Fruit fly (Drosophila melanogaster): ENCODE results near the gene CG9458.
A peak's percentile ranks its signal among the peaks of the same experiment; 100 is the strongest.

Gene CG9458

dm6 chr3R:9777941-9778360 lies 41.7 kb downstream of the CG9458 start, which contains the start of gene RpS29 (continued):
- TF ChIP-seq row (GFP tag; IDR thresholded peaks at IDR 0.05) (peak; percentile 75), zen (tag; optimal IDR thresholded peaks at IDR 0.05) (peak; percentile 39), CG32767 (GFP tag; IDR thresholded peaks at IDR 0.05) (peak; percentile 57; the same call in 1 of the 2 replicates), CG4328 (GFP tag; optimal IDR thresholded peaks at IDR 0.05) (peak; percentile 87), Doc3 (GFP tag; IDR thresholded peaks at IDR 0.05; ENCODE audit: partially characterized antibody) (peak; percentile 85), CG9215 (GFP tag; IDR thresholded peaks at IDR 0.05) (peak; percentile 58; the same call in 1 of the 2 replicates), ara (GFP tag; IDR thresholded peaks at IDR 0.05) (peak; percentile 60; the same call in 1 of the 2 replicates), CG30020 (tag; optimal IDR thresholded peaks at IDR 0.05) (peak; percentile 44), Xbp1 (GFP tag; optimal IDR thresholded peaks at IDR 0.05) (peak; percentile 85), pnt (GFP tag; optimal IDR thresholded peaks at IDR 0.05) (peak; percentile 73), HmgZ (tag; optimal IDR thresholded peaks at IDR 0.05) (peak; percentile 95), pho (GFP tag; optimal IDR thresholded peaks at IDR 0.05) (peak; percentile 89), Atf-2 (GFP tag; optimal IDR thresholded peaks at IDR 0.05) (peak; percentile 30), ems (GFP tag; optimal IDR thresholded peaks at IDR 0.05) (peak; percentile 84), CG6654 (GFP tag; optimal IDR thresholded peaks at IDR 0.05) (peak; percentile 1), Dip2 (GFP tag; IDR thresholded peaks at IDR 0.05) (no peak), GATAe (GFP tag; conservative IDR thresholded peaks at IDR 0.05) (no peak; the same call in 1 of the 2 replicates), yki (optimal IDR thresholded peaks at IDR 0.05) (no peak), tx (GFP tag; optimal IDR thresholded peaks at IDR 0.05) (peak; percentile 80), her (GFP tag; optimal IDR thresholded peaks at IDR 0.05) (peak; percentile 89), so (GFP tag; IDR thresholded peaks at IDR 0.05) (no peak), CoRest (tag; optimal IDR thresholded peaks at IDR 0.05) (peak; percentile 63), bab2 (GFP tag; optimal IDR thresholded peaks at IDR 0.05) (peak; percentile 86), exex (tag; optimal IDR thresholded peaks at IDR 0.05) (peak; percentile 39), Atf6 (GFP tag; IDR thresholded peaks at IDR 0.05) (peak; percentile 72), run (tag; optimal IDR thresholded peaks at IDR 0.05) (peak; percentile 49), CG6683 (GFP tag; optimal IDR thresholded peaks at IDR 0.05) (peak; percentile 73), Opbp (GFP tag; IDR thresholded peaks at IDR 0.05; ENCODE audit: partially characterized antibody) (peak; percentile 97), Dbx (GFP tag; IDR thresholded peaks at IDR 0.05) (peak; percentile 93), wek (GFP tag; optimal IDR thresholded peaks at IDR 0.05) (peak; percentile 68), ewg (GFP tag; optimal IDR thresholded peaks at IDR 0.05) (peak; percentile 57), HmgD (GFP tag; optimal IDR thresholded peaks at IDR 0.05) (peak; percentile 92), sima (GFP tag; optimal IDR thresholded peaks at IDR 0.05) (peak; percentile 44), CG11093 (GFP tag; IDR thresholded peaks at IDR 0.05) (no peak), CG7357 (GFP tag; IDR thresholded peaks at IDR 0.05) (no peak), HLH4C (GFP tag; IDR thresholded peaks at IDR 0.05; ENCODE audit: partially characterized antibody) (peak; percentile 82), Drgx (GFP tag; IDR thresholded peaks at IDR 0.05) (0 out of 2 replicates have a peak, but pooled peaks have one; percentile 33), croc (GFP tag; conservative IDR thresholded peaks at IDR 0.05) (0 out of 3 replicates have a peak, but pooled peaks have one; percentile 32), Dp (GFP tag; optimal IDR thresholded peaks at IDR 0.05) (peak; percentile 99), Deaf1 (tag; optimal IDR thresholded peaks at IDR 0.05) (peak; percentile 43), gce (GFP tag; IDR thresholded peaks at IDR 0.05) (peak; percentile 55; the same call in 1 of the 3 replicates), tgo (GFP tag; IDR thresholded peaks at IDR 0.05) (peak; percentile 65), Mrtf (GFP tag; IDR thresholded peaks at IDR 0.05) (peak; percentile 71), CG8290 (GFP tag; optimal IDR thresholded peaks at IDR 0.05) (peak; percentile 73), CG8290 (tag; optimal IDR thresholded peaks at IDR 0.05) (peak; percentile 31 to 95), CG18476 (GFP tag; optimal IDR thresholded peaks at IDR 0.05) (peak; percentile 18), dysf (GFP tag; IDR thresholded peaks at IDR 0.05) (peak; percentile 80), CrebB (tag; optimal IDR thresholded peaks at IDR 0.05) (peak; percentile 87), vfl (GFP tag; optimal IDR thresholded peaks at IDR 0.05) (peak; percentile 79), odd (GFP tag; optimal IDR thresholded peaks at IDR 0.05) (peak; percentile 72), Six4 (GFP tag; optimal IDR thresholded peaks at IDR 0.05) (peak; percentile 61), CG10274 (GFP tag; optimal IDR thresholded peaks at IDR 0.05) (peak; percentile 47)
